Worm (Caenorhabditis elegans): ENCODE results near the gene B0035.22.

The B0035.22 gene

ce11 chrIV:11350809-11351208 lies 35.9 kb downstream of the B0035.22 start:
- no peak for TF ChIP-seq peb-1 (tag; optimal IDR thresholded peaks at IDR 0.05)
- TF ChIP-seq sma-9 (GFP tag; optimal IDR thresholded peaks at IDR 0.05): peak; percentile 69
- no peak for TF ChIP-seq sma-9 (tag; optimal IDR thresholded peaks at IDR 0.05)
- peak; percentile 42 for TF ChIP-seq mab-5 (tag; optimal IDR thresholded peaks at IDR 0.05)
- peak in 1 of 2 experiments; percentile 7 for TF ChIP-seq lsy-2 (tag; optimal IDR thresholded peaks at IDR 0.05)
- TF ChIP-seq F13H6.1 (tag; optimal IDR thresholded peaks at IDR 0.05): peak; percentile 62
- TF ChIP-seq lin-13 (GFP tag; optimal IDR thresholded peaks at IDR 0.05): no peak
- TF ChIP-seq C34F6.9 (tag; optimal IDR thresholded peaks at IDR 0.05): peak; percentile 38
- peak; percentile 34 for TF ChIP-seq nhr-129 (tag; optimal IDR thresholded peaks at IDR 0.05)

ce11 chrIV:11351563-11351962 lies 36.6 kb downstream of the B0035.22 start:
- TF ChIP-seq nhr-11 (tag; optimal IDR thresholded peaks at IDR 0.05) (no peak), ceh-82 (tag; optimal IDR thresholded peaks at IDR 0.05) (no peak), nhr-23 (tag; optimal IDR thresholded peaks at IDR 0.05) (no peak), mab-5 (tag; optimal IDR thresholded peaks at IDR 0.05) (no peak), lin-11 (tag; optimal IDR thresholded peaks at IDR 0.05) (no peak), Y55F3AM.14 (GFP tag; optimal IDR thresholded peaks at IDR 0.05) (no peak), C34F6.9 (tag; optimal IDR thresholded peaks at IDR 0.05) (no peak), nhr-77 (tag; optimal IDR thresholded peaks at IDR 0.05) (no peak), egl-27 (tag; optimal IDR thresholded peaks at IDR 0.05) (no peak), mdl-1 (tag; optimal IDR thresholded peaks at IDR 0.05) (no peak), elt-3 (tag; optimal IDR thresholded peaks at IDR 0.05) (no peak), nhr-129 (tag; optimal IDR thresholded peaks at IDR 0.05) (no peak), lin-39 (tag; optimal IDR thresholded peaks at IDR 0.05) (no peak), lin-13 (GFP tag; optimal IDR thresholded peaks at IDR 0.05) (no peak), ama-1 (optimal IDR thresholded peaks at IDR 0.05) (no peak), F13H6.1 (tag; optimal IDR thresholded peaks at IDR 0.05) (no peak), nhr-25 (tag; optimal IDR thresholded peaks at IDR 0.05) (no peak), skn-1 (tag; optimal IDR thresholded peaks at IDR 0.05) (no peak)

ce11 chrIV:11352768-11353167 lies 37.8 kb downstream of the B0035.22 start:
- no peak for TF ChIP-seq ztf-11 (tag; optimal IDR thresholded peaks at IDR 0.05)
- peak; percentile 8 for TF ChIP-seq F13H6.1 (tag; optimal IDR thresholded peaks at IDR 0.05)
- peak; percentile 12 for TF ChIP-seq nhr-129 (tag; optimal IDR thresholded peaks at IDR 0.05)

ce11 chrIV:11353946-11354458 lies 39.0 kb downstream of the B0035.22 start, which contains the start of gene T01G1.2:
Gene T01G1.2, plus strand, starts transcription at chrIV:11354408.
- TF ChIP-seq mdl-1 (tag; optimal IDR thresholded peaks at IDR 0.05): peak; percentile 37 to 39
- no peak for TF ChIP-seq elt-1 (tag; optimal IDR thresholded peaks at IDR 0.05)
- no peak for TF ChIP-seq mbf-1 (tag; optimal IDR thresholded peaks at IDR 0.05)
- no peak for TF ChIP-seq nhr-12 (tag; optimal IDR thresholded peaks at IDR 0.05)
- no peak for TF ChIP-seq nhr-11 (tag; optimal IDR thresholded peaks at IDR 0.05)
- TF ChIP-seq ztf-4 (tag; optimal IDR thresholded peaks at IDR 0.05): peak; percentile 60
- no peak for TF ChIP-seq nhr-21 (tag; optimal IDR thresholded peaks at IDR 0.05)
- peak; percentile 11 for TF ChIP-seq unc-55 (GFP tag; optimal IDR thresholded peaks at IDR 0.05)
- TF ChIP-seq ama-1 (optimal IDR thresholded peaks at IDR 0.05): no peak
- no peak for TF ChIP-seq snpc-4 (tag; optimal IDR thresholded peaks at IDR 0.05)
- no peak for TF ChIP-seq zag-1 (tag; optimal IDR thresholded peaks at IDR 0.05)
- no peak for TF ChIP-seq egl-27 (tag; optimal IDR thresholded peaks at IDR 0.05)
- TF ChIP-seq ceh-16 (tag; optimal IDR thresholded peaks at IDR 0.05): no peak
- no peak for TF ChIP-seq nhr-6 (tag; optimal IDR thresholded peaks at IDR 0.05)
- TF ChIP-seq nhr-23 (tag; optimal IDR thresholded peaks at IDR 0.05): no peak
- TF ChIP-seq nhr-25 (tag; optimal IDR thresholded peaks at IDR 0.05): no peak
- TF ChIP-seq crh-2 (tag; optimal IDR thresholded peaks at IDR 0.05): peak; percentile 32
- no peak for TF ChIP-seq ZK546.5 (tag; optimal IDR thresholded peaks at IDR 0.05)
- peak; percentile 33 for TF ChIP-seq F13H6.1 (tag; optimal IDR thresholded peaks at IDR 0.05)
- TF ChIP-seq ztf-1 (GFP tag; conservative IDR thresholded peaks at IDR 0.05): no peak
- peak; percentile 76 for TF ChIP-seq nhr-129 (tag; optimal IDR thresholded peaks at IDR 0.05)
- no peak for TF ChIP-seq nhr-10 (tag; optimal IDR thresholded peaks at IDR 0.05)
- TF ChIP-seq lsy-2 (tag; optimal IDR thresholded peaks at IDR 0.05): peak in 1 of 2 experiments; percentile 60
- no peak for TF ChIP-seq unc-39 (tag; optimal IDR thresholded peaks at IDR 0.05)
- TF ChIP-seq alr-1 (tag; optimal IDR thresholded peaks at IDR 0.05): no peak
- TF ChIP-seq sem-4 (tag; optimal IDR thresholded peaks at IDR 0.05): peak; percentile 68
- no peak for TF ChIP-seq peb-1 (tag; optimal IDR thresholded peaks at IDR 0.05)
- no peak for TF ChIP-seq fos-1 (tag; optimal IDR thresholded peaks at IDR 0.05)
- TF ChIP-seq ceh-82 (tag; optimal IDR thresholded peaks at IDR 0.05): no peak
- no peak for TF ChIP-seq lin-39 (tag; optimal IDR thresholded peaks at IDR 0.05)
- TF ChIP-seq nhr-237 (tag; optimal IDR thresholded peaks at IDR 0.05): no peak
- TF ChIP-seq Y55F3AM.14 (GFP tag; optimal IDR thresholded peaks at IDR 0.05): no peak
- TF ChIP-seq mab-5 (tag; optimal IDR thresholded peaks at IDR 0.05): no peak
- peak; percentile 60 for TF ChIP-seq C34F6.9 (tag; optimal IDR thresholded peaks at IDR 0.05)
- no peak for TF ChIP-seq nhr-77 (tag; optimal IDR thresholded peaks at IDR 0.05)
- no peak for TF ChIP-seq dmd-4 (tag; optimal IDR thresholded peaks at IDR 0.05)
- TF ChIP-seq blmp-1 (tag; optimal IDR thresholded peaks at IDR 0.05; ENCODE audit: insufficient read depth): no peak
- TF ChIP-seq R02D3.7 (tag; optimal IDR thresholded peaks at IDR 0.05): no peak
- no peak for TF ChIP-seq lin-11 (tag; optimal IDR thresholded peaks at IDR 0.05)
- no peak for TF ChIP-seq aly-2 (tag; optimal IDR thresholded peaks at IDR 0.05)
